Fruit fly (Drosophila melanogaster) whole organism, wandering third instar larva: ENCODE results near the gene Dup99B.

ENCODE experiments used
- CG32264 ChIP-seq: fragments of 200-800 bp; sonication (Bioruptor generic); optimal IDR thresholded peaks from 2 replicates; lab custom pipeline; 2016; ENCODE audit warnings: missing biosample characterization, missing genetic modification characterization
- CG9705 ChIP-seq: fragments of 200-800 bp; sonication (Bioruptor generic); optimal IDR thresholded peaks from 2 replicates; lab custom pipeline; 2018; ENCODE audit warnings: missing biosample characterization, mild to moderate bottlenecking, missing genetic modification characterization
- GATAd ChIP-seq: sonication (Bioruptor generic); optimal IDR thresholded peaks from 2 replicates; lab custom pipeline; 2016; ENCODE audit warnings: missing biosample characterization, missing genetic modification characterization
- HLH106 ChIP-seq: fragments of 200-800 bp; optimal IDR thresholded peaks from 3 replicates; lab custom pipeline; 2019; ENCODE audit warnings: missing biosample characterization, mild to moderate bottlenecking, missing genetic modification characterization, moderate library complexity
- Hnf4 ChIP-seq: fragments of 200-800 bp; sonication (Bioruptor generic); optimal IDR thresholded peaks from 2 replicates; lab custom pipeline; 2016; ENCODE audit warnings: missing biosample characterization, mild to moderate bottlenecking, missing genetic modification characterization
- Hr78 ChIP-seq: fragments of >200 bp; optimal IDR thresholded peaks from 2 replicates; lab custom pipeline; 2017; ENCODE audit warnings: missing biosample characterization, missing genetic modification characterization
- Hr83 ChIP-seq: fragments of 200-300 bp; sonication (Bioruptor generic); optimal IDR thresholded peaks from 2 replicates; lab custom pipeline; 2016; ENCODE audit warnings: missing biosample characterization, mild to moderate bottlenecking, missing genetic modification characterization, moderate library complexity; ENCODE audit not compliant: poor library complexity, severe bottlenecking
- Jra ChIP-seq: sonication (Bioruptor generic); optimal IDR thresholded peaks from 2 replicates; lab custom pipeline; 2016; ENCODE audit warnings: missing biosample characterization, missing genetic modification characterization
- Myc ChIP-seq: fragments of >200 bp; optimal IDR thresholded peaks from 2 replicates; lab custom pipeline; 2017
- N ChIP-seq: fragments of >200 bp; optimal IDR thresholded peaks from 2 replicates; lab custom pipeline; 2018; ENCODE audit warnings: missing biosample characterization, missing external identifiers, missing genetic modification characterization
- OdsH ChIP-seq: fragments of 200-800 bp; sonication (Bioruptor generic); optimal IDR thresholded peaks from 2 replicates; lab custom pipeline; 2016; ENCODE audit warnings: missing biosample characterization, mild to moderate bottlenecking, missing genetic modification characterization
- Rel ChIP-seq, 2 experiments: fragments of 200-800 bp; sonication (Bioruptor generic) in 1 of 2; optimal IDR thresholded peaks; 2 replicates in 1 of 2; 3 replicates in 1 of 2; lab custom pipeline; 2016 to 2019; ENCODE audit warnings: mild to moderate bottlenecking in 2 of 2, missing biosample characterization in 2 of 2, missing genetic modification characterization in 2 of 2, moderate library complexity in 1 of 2
- Sp1 ChIP-seq: fragments of 200-800 bp; sonication (Bioruptor generic); optimal IDR thresholded peaks from 3 replicates; lab custom pipeline; 2019; ENCODE audit warnings: missing biosample characterization, mild to moderate bottlenecking, missing genetic modification characterization, moderate library complexity
- brk ChIP-seq: fragments of 200-800 bp; sonication (Bioruptor generic); optimal IDR thresholded peaks from 2 replicates; lab custom pipeline; 2016; ENCODE audit warnings: missing biosample characterization, mild to moderate bottlenecking, missing genetic modification characterization
- dl ChIP-seq, 2 experiments: fragments of 175-275, 200-275 bp in 1 of 2; fragments of 200-275 bp in 1 of 2; sonication (Bioruptor generic); optimal IDR thresholded peaks; lab custom pipeline; 2018; ENCODE audit warnings: mild to moderate bottlenecking in 2 of 2, missing biosample characterization in 2 of 2, missing genetic modification characterization in 2 of 2, moderate library complexity in 2 of 2; ENCODE audit not compliant: partially characterized antibody in 2 of 2, insufficient read depth in 1 of 2
- dmrt93B ChIP-seq: fragments of 200-800 bp; sonication (Bioruptor generic); optimal IDR thresholded peaks from 2 replicates; lab custom pipeline; 2018; ENCODE audit warnings: missing biosample characterization, mild to moderate bottlenecking, missing genetic modification characterization
- dsf ChIP-seq: sonication (Bioruptor generic); optimal IDR thresholded peaks from 2 replicates; lab custom pipeline; 2016; ENCODE audit warnings: missing biosample characterization, missing genetic modification characterization, borderline replicate concordance
- ey ChIP-seq: fragments of 200-800 bp; sonication (Bioruptor generic); optimal IDR thresholded peaks from 2 replicates; lab custom pipeline; 2016; ENCODE audit warnings: missing biosample characterization, missing genetic modification characterization
- foxo ChIP-seq, 2 experiments: fragments of 200-800 bp; sonication (Bioruptor generic); optimal IDR thresholded peaks; 2 replicates in 1 of 2; 3 replicates in 1 of 2; lab custom pipeline; 2016 to 2017; ENCODE audit warnings: missing biosample characterization in 2 of 2, missing genetic modification characterization in 2 of 2
- psq ChIP-seq: fragments of 200-800 bp; sonication (Bioruptor generic); optimal IDR thresholded peaks from 3 replicates; lab custom pipeline; 2017; ENCODE audit warnings: missing biosample characterization, mild to moderate bottlenecking, missing genetic modification characterization, moderate library complexity
- rgr ChIP-seq: fragments of 200-800 bp; sonication (Bioruptor generic); optimal IDR thresholded peaks from 3 replicates; lab custom pipeline; 2016; ENCODE audit warnings: missing biosample characterization, mild to moderate bottlenecking, missing genetic modification characterization
- sage ChIP-seq: fragments of 200-800 bp; sonication (Bioruptor generic); optimal IDR thresholded peaks from 2 replicates; lab custom pipeline; 2016; ENCODE audit warnings: missing biosample characterization, mild to moderate bottlenecking, missing genetic modification characterization
- usp ChIP-seq: fragments of >200 bp; optimal IDR thresholded peaks from 2 replicates; lab custom pipeline; 2017; ENCODE audit warnings: missing biosample characterization, missing genetic modification characterization

The Dup99B gene

DNA sequence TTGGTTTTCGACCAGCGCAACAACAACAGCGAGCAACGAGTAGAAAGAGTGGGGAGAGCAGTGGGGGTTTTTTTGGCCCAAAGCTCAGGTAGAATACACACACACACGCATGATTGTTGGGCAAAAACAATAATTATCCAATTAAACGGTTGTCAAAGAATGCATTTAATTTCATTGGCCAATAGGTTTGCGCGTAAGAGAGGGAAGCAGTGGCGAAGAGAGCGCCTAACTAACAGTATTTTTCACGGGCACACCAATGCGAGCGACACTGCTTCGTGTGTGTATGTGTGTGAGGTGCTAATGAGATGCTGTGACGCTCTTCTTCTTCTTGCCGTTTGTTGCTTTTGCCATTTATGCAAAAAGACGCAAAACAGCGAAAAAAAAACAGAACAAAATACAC is 11.1 kb upstream of the Dup99B start:
- no peak for TF ChIP-seq brk (GFP tag; lab: Kevin White, UChicago)
- TF ChIP-seq Rel (GFP tag; optimal IDR thresholded peaks at IDR 0.05; lab: Kevin White, UChicago), result no peak
- peak; percentile 82 for TF ChIP-seq Rel (tag; optimal IDR thresholded peaks at IDR 0.05; lab: Kevin White, UChicago)
- no peak for TF ChIP-seq Myc
- no peak for TF ChIP-seq dsf (GFP tag; lab: Kevin White, UChicago)
- no peak for TF ChIP-seq Sp1 (GFP tag; lab: Kevin White, UChicago)
- TF ChIP-seq HLH106 (tag; lab: Kevin White, UChicago), result no peak
- TF ChIP-seq N (GFP tag; lab: Kevin White, UChicago), result no peak

DNA sequence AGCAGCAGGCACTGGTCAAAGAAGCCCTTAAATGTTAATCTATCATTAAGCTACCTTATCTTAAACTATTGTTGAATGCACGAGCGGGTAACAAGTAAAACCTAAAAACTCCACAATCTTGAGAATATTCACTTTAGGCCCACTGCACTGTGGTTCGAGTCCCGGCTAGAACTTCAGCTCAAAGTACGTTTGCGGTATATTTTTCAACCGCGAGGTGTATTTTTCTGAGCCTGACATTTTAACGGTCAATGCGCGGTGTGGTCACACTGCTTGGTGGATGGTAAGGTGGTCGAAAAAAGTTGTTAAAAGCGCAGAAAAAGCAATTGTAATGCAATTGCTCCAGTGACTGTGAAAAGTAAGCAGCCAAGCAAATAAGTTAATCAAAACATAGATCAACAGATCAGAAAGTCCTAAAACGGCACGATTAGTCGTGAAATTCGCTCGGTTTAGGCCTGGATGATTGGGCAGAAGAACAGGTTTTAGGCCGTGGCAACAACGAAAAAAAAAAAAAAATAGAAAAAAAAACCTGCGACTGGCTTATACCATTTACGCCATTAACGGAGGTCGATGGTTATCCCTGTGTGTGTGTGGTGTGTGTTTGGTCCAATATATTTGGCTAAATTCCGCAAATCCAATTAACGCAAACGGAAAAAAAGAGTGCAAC is 10.5 kb upstream of the Dup99B start, which contains the start of gene Kul:
Gene Kul, plus strand, starts transcription at position 254 of the 664 bp plus-strand sequence.
- peak; percentile 82 for TF ChIP-seq Hnf4 (GFP tag; lab: Kevin White, UChicago)
- peak in 1 of 2 experiments; percentile 19 for TF ChIP-seq foxo (GFP tag; optimal IDR thresholded peaks at IDR 0.05; lab: Kevin White, UChicago)
- no peak for TF ChIP-seq ey
- TF ChIP-seq dmrt93B (GFP tag; lab: Kevin White, UChicago), result no peak
- TF ChIP-seq OdsH (GFP tag; lab: Kevin White, UChicago), result peak; percentile 2
- peak; percentile 2 for TF ChIP-seq GATAd
- peak; percentile 11 for TF ChIP-seq rgr (GFP tag; lab: Kevin White, UChicago)
- peak; percentile 31 for TF ChIP-seq HLH106 (tag; lab: Kevin White, UChicago)

DNA sequence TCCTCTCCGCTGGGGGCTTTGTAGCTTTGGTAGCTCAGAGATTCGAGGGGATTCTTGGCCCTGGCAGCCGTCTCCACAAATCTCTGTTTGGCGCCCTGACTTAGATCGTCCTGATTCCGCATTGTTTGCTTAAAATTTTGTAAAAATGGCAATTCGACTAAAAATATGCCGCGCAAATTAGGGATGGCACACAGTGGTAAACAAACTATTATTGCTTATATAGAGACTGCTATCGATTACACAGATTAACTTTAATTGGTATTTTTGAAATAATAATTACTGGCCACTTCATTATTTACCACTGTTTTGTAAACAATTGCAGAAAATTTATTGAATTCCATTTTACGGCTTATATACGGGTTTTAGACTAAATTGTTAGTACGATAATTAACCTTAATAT is 9.6 kb upstream of the Dup99B start, which contains the start of the genes Naa40 and CG18731:
Gene Naa40, minus strand, starts transcription at position 206 of the 400 bp plus-strand sequence.
Gene CG18731, plus strand, starts transcription at position 283 of the 400 bp plus-strand sequence.
- no peak for TF ChIP-seq dmrt93B (GFP tag; lab: Kevin White, UChicago)
- TF ChIP-seq brk (GFP tag; lab: Kevin White, UChicago), result no peak
- TF ChIP-seq rgr (GFP tag; lab: Kevin White, UChicago), result no peak
- no peak for TF ChIP-seq dl (GFP tag; optimal IDR thresholded peaks at IDR 0.05; lab: Kevin White, UChicago; ENCODE audit: insufficient read depth in 1 of 2, partially characterized antibody in 2 of 2)
- no peak for TF ChIP-seq Jra (GFP tag; lab: Kevin White, UChicago)
- no peak for TF ChIP-seq CG9705

DNA sequence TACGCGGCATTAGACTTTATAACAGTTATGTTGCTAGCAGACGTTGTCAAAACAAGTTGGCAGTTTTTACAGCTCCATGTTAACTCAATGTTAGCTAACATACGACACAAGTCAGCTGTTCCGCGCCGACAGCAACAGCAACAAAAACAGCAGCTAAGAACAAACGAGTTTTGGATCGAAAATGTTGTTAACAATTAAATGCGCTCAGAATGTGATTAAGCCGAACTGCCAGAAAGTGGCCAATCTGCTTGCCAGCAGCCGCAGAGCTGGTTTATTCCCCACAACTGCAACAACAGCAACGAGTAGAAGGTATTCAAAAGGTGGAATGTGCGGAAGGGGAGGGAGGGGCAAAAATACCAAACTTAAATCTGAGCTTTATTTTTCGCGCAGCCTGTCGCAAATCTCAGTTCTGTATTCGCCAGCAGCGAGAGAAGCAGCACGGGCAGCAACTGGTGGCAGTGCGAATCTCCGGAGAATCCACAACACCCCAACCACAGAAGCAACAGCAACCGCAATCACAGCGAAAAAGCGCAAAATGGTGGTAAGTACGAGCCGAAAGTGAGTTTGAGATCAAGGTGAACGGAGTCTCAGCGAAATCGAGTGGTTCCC is 8.0 kb upstream of the Dup99B start, which contains the start of gene Pcd:
Gene Pcd, plus strand, starts transcription at position 116 of the 609 bp plus-strand sequence.
- TF ChIP-seq OdsH (GFP tag; lab: Kevin White, UChicago), result peak; percentile 25
- peak; percentile 39 for TF ChIP-seq Sp1 (GFP tag; lab: Kevin White, UChicago)
- peak; percentile 2 for TF ChIP-seq Hr83
- TF ChIP-seq sage (GFP tag; lab: Kevin White, UChicago), result peak; percentile 11
- peak; percentile 11 for TF ChIP-seq rgr (GFP tag; lab: Kevin White, UChicago)
- no peak for TF ChIP-seq Hr78 (GFP tag; lab: Kevin White, UChicago)
- no peak for TF ChIP-seq GATAd
- no peak for TF ChIP-seq Rel (GFP tag; optimal IDR thresholded peaks at IDR 0.05; lab: Kevin White, UChicago)
- peak; percentile 53 for TF ChIP-seq Rel (tag; optimal IDR thresholded peaks at IDR 0.05; lab: Kevin White, UChicago)
- TF ChIP-seq usp, result no peak
- no peak for TF ChIP-seq psq (GFP tag; lab: Kevin White, UChicago)
- no peak for TF ChIP-seq dl (GFP tag; optimal IDR thresholded peaks at IDR 0.05; lab: Kevin White, UChicago; ENCODE audit: insufficient read depth in 1 of 2, partially characterized antibody in 2 of 2)

DNA sequence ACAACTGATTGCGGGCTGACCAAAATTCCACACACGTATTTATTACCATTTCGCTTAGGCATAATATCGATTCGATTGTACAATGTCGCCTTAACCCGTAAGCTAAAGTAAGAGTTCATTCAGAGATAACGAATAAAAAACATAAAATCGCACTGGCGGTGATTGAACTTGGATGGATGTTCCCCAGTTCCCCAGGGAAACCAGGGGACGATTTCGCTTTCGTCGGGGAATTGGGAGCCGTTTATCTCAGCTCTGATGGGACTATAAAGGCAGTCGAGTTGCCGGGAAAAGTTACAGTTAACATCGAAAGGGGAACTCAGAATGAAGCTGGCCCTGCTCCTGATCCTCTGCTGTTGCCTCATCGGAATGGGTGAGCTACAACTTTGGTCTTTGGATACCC is 7.1 kb upstream of the Dup99B start, which contains the start of gene CG34296:
Gene CG34296, plus strand, starts transcription at position 301 of the 400 bp plus-strand sequence.
- no peak for TF ChIP-seq dmrt93B (GFP tag; lab: Kevin White, UChicago)
- TF ChIP-seq OdsH (GFP tag; lab: Kevin White, UChicago), result no peak
- TF ChIP-seq Jra (GFP tag; lab: Kevin White, UChicago), result no peak
- TF ChIP-seq, all 38 proteins: peak for 0

DNA sequence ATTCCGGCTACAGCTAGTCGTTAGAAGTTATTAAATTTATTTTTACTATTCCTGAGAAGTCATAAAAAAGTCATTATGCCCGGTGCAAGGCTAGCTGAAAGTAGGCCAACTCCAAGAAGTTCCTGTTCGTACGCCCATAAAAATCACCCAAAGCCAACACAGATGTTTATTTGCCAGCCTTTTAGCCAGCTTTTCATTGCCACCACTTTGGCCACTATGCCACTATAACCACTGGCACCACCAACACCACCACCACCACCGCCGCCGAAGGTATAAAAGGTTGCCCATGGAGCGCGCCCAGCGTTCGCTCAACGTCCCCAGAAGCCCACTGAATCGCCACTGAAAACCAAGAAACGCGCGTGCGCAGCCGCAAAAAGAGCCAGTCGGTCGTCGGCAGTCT is 3.2 kb upstream of the Dup99B start, which contains the start of gene CG15506:
Gene CG15506, plus strand, starts transcription at position 301 of the 400 bp plus-strand sequence.
- no peak for TF ChIP-seq Myc
- no peak for TF ChIP-seq CG32264 (GFP tag; lab: Kevin White, UChicago)
- TF ChIP-seq sage (GFP tag; lab: Kevin White, UChicago), result no peak
- TF ChIP-seq ey, result no peak
